Worm (Caenorhabditis elegans) whole organism, young adult: ENCODE measurements around the gene tag-297.
A peak's percentile ranks its signal among the peaks of the same experiment; 100 is the strongest.

ENCODE experiments used
- B0019.2 ChIP-seq: fragments of 200-800 bp; sonication (Bioruptor generic); conservative IDR thresholded peaks from 2 replicates; pipeline ENCODE4 v1.3.6; 2022; ENCODE audit warnings: missing genetic modification reagents, missing genetic modification characterization, missing compliant biosample characterization
- B0336.3 ChIP-seq: fragments of 200-800 bp; sonication (Bioruptor generic); IDR thresholded peaks from 2 replicates; pipeline ENCODE4 v1.3.6; 2022; ENCODE audit warnings: missing genetic modification characterization, missing compliant biosample characterization
- C06A6.2 ChIP-seq: fragments of 200-800 bp; sonication (Bioruptor generic); conservative IDR thresholded peaks from 2 replicates; pipeline ENCODE4 v1.3.6; 2022; ENCODE audit warnings: missing genetic modification characterization, missing compliant biosample characterization
- D2030.7 ChIP-seq: fragments of 200-800 bp; sonication (Bioruptor generic); IDR thresholded peaks from 2 replicates; pipeline ENCODE4 v1.3.6; 2022; ENCODE audit warnings: missing genetic modification reagents, missing genetic modification characterization, missing compliant biosample characterization
- F10E7.11 ChIP-seq: sonication (generic microtip); optimal IDR thresholded peaks from 2 replicates; lab custom pipeline; 2017; ENCODE audit warnings: mild to moderate bottlenecking, missing genetic modification characterization, moderate library complexity, missing compliant biosample characterization
- F33H1.4 ChIP-seq: fragments of 200-800 bp; sonication (Bioruptor generic); IDR thresholded peaks from 2 replicates; pipeline ENCODE4 v1.3.6; 2022; ENCODE audit warnings: missing genetic modification reagents, missing genetic modification characterization, missing compliant biosample characterization
- F39B2.1 ChIP-seq: fragments of 200-800 bp; sonication (Bioruptor generic); IDR thresholded peaks from 2 replicates; pipeline ENCODE4 v1.3.6; 2022; ENCODE audit warnings: missing genetic modification reagents, missing genetic modification characterization, missing compliant biosample characterization
- F49E8.2 ChIP-seq: sonication (generic microtip); optimal IDR thresholded peaks from 3 replicates; lab custom pipeline; 2017; ENCODE audit warnings: missing genetic modification characterization, mild to moderate bottlenecking, missing compliant biosample characterization, antibody characterized with exemption, moderate library complexity; ENCODE audit not compliant: insufficient read depth
- F52B5.7 ChIP-seq: sonication (generic microtip); optimal IDR thresholded peaks from 2 replicates; lab custom pipeline; 2016; ENCODE audit warnings: mild to moderate bottlenecking, missing genetic modification characterization, missing compliant biosample characterization
- T26A5.8 ChIP-seq: sonication (generic microtip); optimal IDR thresholded peaks from 2 replicates; lab custom pipeline; 2016; ENCODE audit warnings: missing genetic modification characterization, missing compliant biosample characterization
- Y67H2A.10 ChIP-seq: fragments of 200-800 bp; sonication (Bioruptor generic); conservative IDR thresholded peaks from 2 replicates; pipeline ENCODE4 v1.3.6; 2022; ENCODE audit warnings: missing genetic modification reagents, missing genetic modification characterization, missing compliant biosample characterization
- Y79H2A.3 ChIP-seq: fragments of 200-800 bp; sonication (Bioruptor generic); conservative IDR thresholded peaks from 2 replicates; pipeline ENCODE4 v1.3.6; 2022; ENCODE audit warnings: missing genetic modification reagents, missing genetic modification characterization, missing compliant biosample characterization
- Y95B8A.8 ChIP-seq: fragments of 200-800 bp; sonication (Bioruptor generic); IDR thresholded peaks from 2 replicates; pipeline ENCODE4 v1.3.6; 2022; ENCODE audit warnings: missing genetic modification reagents, missing genetic modification characterization, missing compliant biosample characterization
- aptf-2 ChIP-seq: fragments of 200-800 bp; sonication (Bioruptor generic); conservative IDR thresholded peaks from 2 replicates; pipeline ENCODE4 v1.3.6; 2022; ENCODE audit warnings: missing genetic modification reagents, missing genetic modification characterization, missing compliant biosample characterization
- attf-6 ChIP-seq: fragments of 200-800 bp; sonication (Bioruptor generic); IDR thresholded peaks from 2 replicates; pipeline ENCODE4 v1.3.6; 2022; ENCODE audit warnings: missing genetic modification reagents, missing genetic modification characterization, missing compliant biosample characterization
- ceh-100 ChIP-seq: fragments of 200-800 bp; sonication (Bioruptor generic); IDR thresholded peaks from 2 replicates; pipeline ENCODE4 v1.3.6; 2022; ENCODE audit warnings: missing genetic modification reagents, missing genetic modification characterization, missing compliant biosample characterization
- ceh-58 ChIP-seq: fragments of 200-800 bp; sonication (Bioruptor generic); IDR thresholded peaks from 2 replicates; pipeline ENCODE4 v1.3.6; 2022; ENCODE audit warnings: missing genetic modification characterization, missing compliant biosample characterization
- chd-7 ChIP-seq: sonication (generic microtip); optimal IDR thresholded peaks from 2 replicates; lab custom pipeline; 2016; ENCODE audit warnings: mild to moderate bottlenecking, missing genetic modification characterization, moderate library complexity, missing compliant biosample characterization
- dox-1 ChIP-seq: fragments of 200-800 bp; sonication (Bioruptor generic); IDR thresholded peaks from 2 replicates; pipeline ENCODE4 v1.3.6; 2022; ENCODE audit warnings: missing genetic modification reagents, missing genetic modification characterization, missing compliant biosample characterization
- egl-44 ChIP-seq: fragments of 200-800 bp; sonication (Bioruptor generic); IDR thresholded peaks from 2 replicates; pipeline ENCODE4 v1.3.6; 2022; ENCODE audit warnings: missing genetic modification reagents, missing genetic modification characterization, missing compliant biosample characterization
- gei-17 ChIP-seq: fragments of 200-800 bp; sonication (Bioruptor generic); optimal IDR thresholded peaks from 2 replicates; lab custom pipeline; 2018; ENCODE audit warnings: mild to moderate bottlenecking, missing genetic modification characterization, missing compliant biosample characterization
- hlh-12 ChIP-seq: sonication (generic microtip); optimal IDR thresholded peaks from 2 replicates; lab custom pipeline; 2016; ENCODE audit warnings: missing genetic modification characterization, missing compliant biosample characterization
- hmg-20 ChIP-seq: fragments of 200-800 bp; sonication (Bioruptor generic); IDR thresholded peaks from 2 replicates; pipeline ENCODE4 v1.3.6; 2022; ENCODE audit warnings: missing genetic modification reagents, missing genetic modification characterization, missing compliant biosample characterization
- hrde-1 ChIP-seq: sonication (generic microtip); optimal IDR thresholded peaks from 2 replicates; lab custom pipeline; 2016; ENCODE audit warnings: missing genetic modification characterization, mild to moderate bottlenecking, missing compliant biosample characterization, moderate library complexity, missing genotype, missing genetic modification reagents, borderline replicate concordance
- let-607 ChIP-seq, 2 experiments: fragments of 200-800 bp in 1 of 2; sonication (Bioruptor generic) in 1 of 2; sonication (generic microtip) in 1 of 2; optimal IDR thresholded peaks; 2 replicates each; lab custom pipeline; 2016 to 2018; ENCODE audit warnings: mild to moderate bottlenecking in 2 of 2, missing compliant biosample characterization in 2 of 2, missing genetic modification characterization in 2 of 2, moderate library complexity in 2 of 2, missing genotype in 1 of 2
- lin-26 ChIP-seq: fragments of 200-800 bp; sonication (Bioruptor generic); IDR thresholded peaks from 2 replicates; pipeline ENCODE4 v1.3.6; 2022; ENCODE audit warnings: missing genetic modification reagents, missing genetic modification characterization, missing compliant biosample characterization
- lin-35 ChIP-seq, 3 experiments: fragments of 150-350 bp in 2 of 3; sonication (generic microtip) in 1 of 3; optimal IDR thresholded peaks; 2 replicates each; lab custom pipeline; 2014 to 2018; ENCODE audit warnings: missing biosample characterization in 3 of 3, missing genetic modification characterization in 3 of 3, missing genetic modification reagents in 3 of 3
- lir-1 ChIP-seq: fragments of 200-800 bp; sonication (Bioruptor generic); conservative IDR thresholded peaks from 2 replicates; pipeline ENCODE4 v1.3.6; 2022; ENCODE audit warnings: missing genetic modification reagents, missing genetic modification characterization, missing compliant biosample characterization
- lsl-1 ChIP-seq: fragments of 200-800 bp; sonication (Bioruptor generic); optimal IDR thresholded peaks from 2 replicates; lab custom pipeline; 2018; ENCODE audit warnings: mild to moderate bottlenecking, missing genetic modification characterization, moderate library complexity, missing compliant biosample characterization
- madf-3 ChIP-seq: fragments of 200-800 bp; sonication (Bioruptor generic); IDR thresholded peaks from 2 replicates; pipeline ENCODE4 v1.3.6; 2022; ENCODE audit warnings: missing genetic modification reagents, missing genetic modification characterization, missing compliant biosample characterization
- madf-6 ChIP-seq: fragments of 200-800 bp; sonication (Bioruptor generic); IDR thresholded peaks from 2 replicates; pipeline ENCODE4 v1.3.6; 2022; ENCODE audit warnings: missing genetic modification reagents, missing genetic modification characterization, missing compliant biosample characterization
- mcd-1 ChIP-seq: fragments of 200-800 bp; sonication (Bioruptor generic); IDR thresholded peaks from 2 replicates; pipeline ENCODE4 v1.3.6; 2022; ENCODE audit warnings: missing genetic modification reagents, missing genetic modification characterization, missing compliant biosample characterization
- mel-28 ChIP-seq: sonication (generic microtip); optimal IDR thresholded peaks from 2 replicates; lab custom pipeline; 2016; ENCODE audit warnings: borderline replicate concordance, mild to moderate bottlenecking, missing genetic modification characterization, missing compliant biosample characterization
- mes-4 ChIP-seq: sonication (generic microtip); optimal IDR thresholded peaks from 2 replicates; lab custom pipeline; 2016; ENCODE audit warnings: missing genotype, missing genetic modification characterization, missing compliant biosample characterization
- nfya-1 ChIP-seq: sonication (generic microtip); optimal IDR thresholded peaks from 2 replicates; lab custom pipeline; 2017; ENCODE audit warnings: antibody characterized with exemption, missing compliant biosample characterization, missing genetic modification characterization, borderline replicate concordance; ENCODE audit not compliant: insufficient read depth
- nfyb-1 ChIP-seq: fragments of 200-800 bp; sonication (Bioruptor generic); IDR thresholded peaks from 2 replicates; pipeline ENCODE4 v1.3.6; 2022; ENCODE audit warnings: missing genetic modification reagents, missing genetic modification characterization, missing compliant biosample characterization
- nhr-27 ChIP-seq: fragments of 200-800 bp; sonication (Bioruptor generic); optimal IDR thresholded peaks from 2 replicates; lab custom pipeline; 2018; ENCODE audit warnings: mild to moderate bottlenecking, missing genetic modification characterization, moderate library complexity, missing compliant biosample characterization
- nhr-90 ChIP-seq: sonication (generic microtip); optimal IDR thresholded peaks from 2 replicates; lab custom pipeline; 2016; ENCODE audit warnings: missing genotype, mild to moderate bottlenecking, missing genetic modification characterization, missing compliant biosample characterization
- pbrm-1 ChIP-seq: fragments of 200-800 bp; sonication (Bioruptor generic); IDR thresholded peaks from 2 replicates; pipeline ENCODE4 v1.3.6; 2022; ENCODE audit warnings: missing genetic modification reagents, missing genetic modification characterization, missing compliant biosample characterization
- rcor-1 ChIP-seq: fragments of 200-800 bp; sonication (Bioruptor generic); IDR thresholded peaks from 2 replicates; pipeline ENCODE4 v1.3.6; 2022; ENCODE audit warnings: missing genetic modification reagents, missing genetic modification characterization, missing compliant biosample characterization
- snpc-3.4 ChIP-seq: sonication (generic microtip); optimal IDR thresholded peaks from 2 replicates; lab custom pipeline; 2017; ENCODE audit warnings: missing genetic modification characterization, mild to moderate bottlenecking, missing compliant biosample characterization, antibody characterized with exemption, moderate library complexity, missing genotype, missing genetic modification reagents
- snpc-4 ChIP-seq, 5 experiments: fragments of 150-350 bp in 1 of 5; sonication (generic microtip) in 4 of 5; optimal IDR thresholded peaks; 2 replicates each; lab custom pipeline; 2014 to 2018; ENCODE audit warnings: missing genetic modification characterization in 5 of 5, missing biosample characterization in 3 of 5, antibody characterized with exemption in 2 of 5, mild to moderate bottlenecking in 2 of 5, missing compliant biosample characterization in 2 of 5, missing genotype in 2 of 5, moderate library complexity in 2 of 5, missing genetic modification reagents in 1 of 5
- tlf-1 ChIP-seq: fragments of 200-800 bp; sonication (Bioruptor generic); optimal IDR thresholded peaks from 2 replicates; lab custom pipeline; 2018; ENCODE audit warnings: mild to moderate bottlenecking, missing genetic modification characterization, missing compliant biosample characterization
- unc-62 ChIP-seq: fragments of 150-350 bp; optimal IDR thresholded peaks from 2 replicates; lab custom pipeline; 2014; ENCODE audit warnings: missing biosample characterization, missing genetic modification reagents, missing genetic modification characterization
- ztf-18 ChIP-seq: sonication (generic microtip); optimal IDR thresholded peaks from 2 replicates; lab custom pipeline; 2016; ENCODE audit warnings: missing genotype, mild to moderate bottlenecking, missing genetic modification characterization, missing compliant biosample characterization
- ztf-26 ChIP-seq: sonication (generic microtip); optimal IDR thresholded peaks from 2 replicates; lab custom pipeline; 2017; ENCODE audit warnings: missing genetic modification characterization, missing compliant biosample characterization
- ztf-3 ChIP-seq: fragments of 200-800 bp; sonication (Bioruptor generic); optimal IDR thresholded peaks from 2 replicates; lab custom pipeline; 2018; ENCODE audit warnings: mild to moderate bottlenecking, missing genetic modification characterization, missing compliant biosample characterization

Gene tag-297

DNA sequence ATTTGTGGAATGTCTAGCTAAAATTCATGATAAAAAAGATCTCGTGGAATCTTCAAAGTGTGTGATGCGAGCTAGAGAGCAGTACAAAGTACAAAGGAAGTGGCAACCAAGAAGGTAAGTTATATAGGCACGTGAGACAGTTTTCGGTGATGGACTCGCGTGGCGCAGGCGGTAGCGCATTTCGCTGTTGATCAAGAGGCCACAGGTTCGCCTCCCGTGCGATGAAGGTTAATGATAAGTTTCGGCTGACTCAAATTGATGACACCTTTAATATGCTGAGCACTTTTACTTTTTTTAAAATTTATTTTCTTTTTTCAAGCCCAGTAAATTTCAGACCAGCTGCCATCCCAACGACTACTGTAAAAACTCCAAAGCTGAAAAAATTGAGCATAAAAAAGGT lies 10.5 kb upstream of the tag-297 start (continued):
- TF ChIP-seq lin-35 (GFP tag; optimal IDR thresholded peaks at IDR 0.05; lab: Kevin White, UChicago) (no peak), F33H1.4 (GFP tag; lab: Robert Waterston, UW) (0 out of 2 replicates have a peak, but pooled peaks have one; percentile 28), F39B2.1 (GFP tag; lab: Robert Waterston, UW) (no peak), ceh-100 (GFP tag; lab: Robert Waterston, UW) (no peak), rcor-1 (GFP tag; lab: Robert Waterston, UW) (peak; percentile 62), F52B5.7 (tag; lab: Kevin White, UChicago) (peak; percentile 74), ztf-3 (GFP tag; lab: Kevin White, UChicago) (no peak), let-607 (tag; optimal IDR thresholded peaks at IDR 0.05; lab: Kevin White, UChicago) (peak in 1 of 2 experiments; percentile 26), Y79H2A.3 (GFP tag; lab: Robert Waterston, UW) (0 out of 2 replicates have a peak, but pooled peaks have one; percentile 33), nfya-1 (tag; lab: Kevin White, UChicago) (no peak), nhr-90 (tag; lab: Kevin White, UChicago) (peak; percentile 95), B0336.3 (GFP tag; lab: Robert Waterston, UW) (0 out of 2 replicates have a peak, but pooled peaks have one; percentile 44), B0019.2 (GFP tag; lab: Robert Waterston, UW) (0 out of 2 replicates have a peak, but pooled peaks have one; percentile 14), mel-28 (tag; lab: Kevin White, UChicago) (no peak), F49E8.2 (tag; lab: Kevin White, UChicago) (peak; percentile 19), madf-3 (GFP tag; lab: Robert Waterston, UW) (no peak), lsl-1 (GFP tag; lab: Kevin White, UChicago) (peak; percentile 44), snpc-3.4 (peak; percentile 55), D2030.7 (peak; percentile 70), hmg-20 (GFP tag; lab: Robert Waterston, UW) (0 out of 2 replicates have a peak, but pooled peaks have one; percentile 25), F10E7.11 (tag; lab: Kevin White, UChicago) (no peak), egl-44 (peak; percentile 66; the same call in 1 of the 2 replicates), chd-7 (tag; lab: Kevin White, UChicago) (peak; percentile 53), hlh-12 (tag; lab: Kevin White, UChicago) (peak; percentile 73), ztf-26 (tag; lab: Kevin White, UChicago) (peak; percentile 54), mcd-1 (GFP tag; lab: Robert Waterston, UW) (peak; percentile 55), snpc-4 (GFP tag; optimal IDR thresholded peaks at IDR 0.05; lab: Kevin White, UChicago) (no peak), snpc-4 (tag; optimal IDR thresholded peaks at IDR 0.05; lab: Kevin White, UChicago) (no peak), nhr-27 (tag; lab: Kevin White, UChicago) (no peak), C06A6.2 (no peak), madf-6 (peak; percentile 72), dox-1 (GFP tag; lab: Robert Waterston, UW) (peak; percentile 68), Y95B8A.8 (GFP tag; lab: Robert Waterston, UW) (0 out of 2 replicates have a peak, but pooled peaks have one; percentile 16), T26A5.8 (no peak), nfyb-1 (GFP tag; lab: Robert Waterston, UW) (peak; percentile 89), mes-4 (tag; lab: Kevin White, UChicago) (peak; percentile 68), lir-1 (GFP tag; lab: Robert Waterston, UW) (0 out of 2 replicates have a peak, but pooled peaks have one; percentile 48), gei-17 (GFP tag; lab: Kevin White, UChicago) (no peak), Y67H2A.10 (GFP tag; lab: Robert Waterston, UW) (no peak), unc-62 (GFP tag; lab: Kevin White, UChicago) (no peak), ztf-18 (peak; percentile 70), attf-6 (GFP tag; lab: Robert Waterston, UW) (no peak), tlf-1 (GFP tag; lab: Kevin White, UChicago) (peak; percentile 21), aptf-2 (GFP tag; lab: Robert Waterston, UW) (no peak), pbrm-1 (GFP tag; lab: Robert Waterston, UW) (peak; percentile 46; the same call in 1 of the 2 replicates), lin-26 (GFP tag; lab: Robert Waterston, UW) (peak; percentile 96), ceh-58 (no peak), hrde-1 (tag; lab: Kevin White, UChicago) (peak; percentile 40)
